Worm (Caenorhabditis elegans): ENCODE results near the gene faah-1.

- TF ChIP-seq lin-39 (tag; optimal IDR thresholded peaks at IDR 0.05): no peak
- TF ChIP-seq nhr-11 (tag; optimal IDR thresholded peaks at IDR 0.05): no peak
- no peak for TF ChIP-seq unc-55 (GFP tag; optimal IDR thresholded peaks at IDR 0.05)
- no peak for TF ChIP-seq lin-13 (GFP tag; optimal IDR thresholded peaks at IDR 0.05)
- no peak for TF ChIP-seq egl-27 (tag; optimal IDR thresholded peaks at IDR 0.05)
- no peak for TF ChIP-seq nhr-25 (tag; optimal IDR thresholded peaks at IDR 0.05)
- no peak for TF ChIP-seq ZK546.5 (tag; optimal IDR thresholded peaks at IDR 0.05)
- TF ChIP-seq ztf-1 (GFP tag; conservative IDR thresholded peaks at IDR 0.05): no peak
- no peak for TF ChIP-seq fos-1 (tag; optimal IDR thresholded peaks at IDR 0.05)
- no peak for TF ChIP-seq ceh-82 (tag; optimal IDR thresholded peaks at IDR 0.05)
- no peak for TF ChIP-seq lsy-2 (tag; optimal IDR thresholded peaks at IDR 0.05)
- no peak for TF ChIP-seq unc-62 (GFP tag; optimal IDR thresholded peaks at IDR 0.05)
- TF ChIP-seq nhr-6 (tag; optimal IDR thresholded peaks at IDR 0.05): no peak
These were observed 6.8 kb downstream of the faah-1 start, which contains the start of gene B0218.7 for ce11 chrIV:8165950-8166349.
